Fruit fly (Drosophila melanogaster) S2 (cell line): ENCODE data around the gene ND-ASHI.

Experiments
- CG8478 ChIP-seq: fragments of >200 bp; optimal IDR thresholded peaks from 2 replicates; lab custom pipeline; 2018
- CTCF ChIP-seq, 2 experiments: fragments of >200 bp; optimal IDR thresholded peaks; 2 replicates each; lab custom pipeline; 2018

dm6 chrX:6661392-6661837 lies 17.5 kb downstream of the ND-ASHI start, which contains the start of the genes CG3224 and Ctr1A:
- TF ChIP-seq CG8478 (no peak), CTCF (optimal IDR thresholded peaks at IDR 0.05; lab: Kevin White, UChicago) (no peak)
